Fruit fly (Drosophila melanogaster): ENCODE measurements around the gene Npc2d.

Gene Npc2d

DNA sequence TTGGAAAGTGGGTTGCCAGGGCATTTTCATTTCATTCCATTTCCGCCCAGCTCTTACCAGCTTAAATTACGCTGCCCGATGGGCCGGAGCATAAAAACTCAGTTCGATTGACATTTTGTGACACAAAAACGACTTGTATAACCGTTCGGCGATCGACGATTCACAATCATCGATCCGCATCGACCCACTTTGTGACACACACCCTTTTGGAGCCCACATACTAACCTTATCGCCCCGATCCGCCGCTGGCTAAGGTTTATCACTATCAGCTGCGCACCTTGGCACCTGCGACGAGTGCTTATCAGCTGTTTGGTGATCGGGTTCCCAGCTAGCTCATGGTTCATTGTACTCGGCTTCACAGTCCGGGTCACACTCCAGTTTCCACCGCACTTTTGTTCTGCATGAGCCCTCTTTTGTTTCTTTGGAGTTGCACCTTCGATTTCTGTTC lies 43.5 kb upstream of the Npc2d start:
- TF ChIP-seq CG9876 (GFP tag; optimal IDR thresholded peaks at IDR 0.05) (no peak), CG6854 (GFP tag; optimal IDR thresholded peaks at IDR 0.05) (no peak), Ssrp (tag; optimal IDR thresholded peaks at IDR 0.05) (no peak), Deaf1 (tag; optimal IDR thresholded peaks at IDR 0.05) (peak; percentile 83), da (GFP tag; optimal IDR thresholded peaks at IDR 0.05) (no peak), Nf-YA (GFP tag; IDR thresholded peaks at IDR 0.05) (0 out of 2 replicates have a peak, but pooled peaks have one; percentile 20), CG7271 (tag; optimal IDR thresholded peaks at IDR 0.05) (no peak), zf30C (GFP tag; optimal IDR thresholded peaks at IDR 0.05) (no peak), mirr (GFP tag; optimal IDR thresholded peaks at IDR 0.05) (peak; percentile 82), CG2889 (GFP tag; IDR thresholded peaks at IDR 0.05) (no peak), CG10543 (GFP tag; optimal IDR thresholded peaks at IDR 0.05) (peak; percentile 91), CG12391 (tag; optimal IDR thresholded peaks at IDR 0.05) (no peak), CG14860 (GFP tag; IDR thresholded peaks at IDR 0.05; ENCODE audit: partially characterized antibody) (no peak), CG8290 (GFP tag; optimal IDR thresholded peaks at IDR 0.05) (no peak), CG8290 (tag; optimal IDR thresholded peaks at IDR 0.05) (peak in 1 of 2 experiments; percentile 46), CG6813 (GFP tag; optimal IDR thresholded peaks at IDR 0.05) (peak; percentile 33), chm (GFP tag; IDR thresholded peaks at IDR 0.05) (peak; percentile 62; the same call in 1 of the 2 replicates), Pdp1 (GFP tag; optimal IDR thresholded peaks at IDR 0.05) (peak in 1 of 2 experiments; percentile 98), CG11398 (GFP tag; optimal IDR thresholded peaks at IDR 0.05) (no peak), CG12299 (tag; optimal IDR thresholded peaks at IDR 0.05) (no peak), sd (tag; optimal IDR thresholded peaks at IDR 0.05) (peak; percentile 55), CG12769 (tag; optimal IDR thresholded peaks at IDR 0.05) (peak; percentile 27), gro (GFP tag; optimal IDR thresholded peaks at IDR 0.05) (peak; percentile 9), scrt (GFP tag; optimal IDR thresholded peaks at IDR 0.05) (no peak), caup (GFP tag; optimal IDR thresholded peaks at IDR 0.05; ENCODE audit: severe bottlenecking) (peak; percentile 10), CG17912 (GFP tag; optimal IDR thresholded peaks at IDR 0.05) (no peak), Med (GFP tag) (peak; percentile 79), zen (tag; optimal IDR thresholded peaks at IDR 0.05) (no peak), tll (GFP tag; optimal IDR thresholded peaks at IDR 0.05) (no peak), CG7839 (tag; optimal IDR thresholded peaks at IDR 0.05) (no peak), Lhr (GFP tag; optimal IDR thresholded peaks at IDR 0.05) (no peak), CG18599 (GFP tag; optimal IDR thresholded peaks at IDR 0.05) (peak; percentile 32), CG16779 (GFP tag; IDR thresholded peaks at IDR 0.05) (no peak), nau (GFP tag; optimal IDR thresholded peaks at IDR 0.05) (no peak), pfk (GFP tag; optimal IDR thresholded peaks at IDR 0.05) (no peak), lab (GFP tag; optimal IDR thresholded peaks at IDR 0.05) (peak; percentile 73), Sin3A (optimal IDR thresholded peaks at IDR 0.05) (no peak), CG3995 (GFP tag; optimal IDR thresholded peaks at IDR 0.05) (no peak), CG13296 (GFP tag; optimal IDR thresholded peaks at IDR 0.05) (peak; percentile 34), CG31388 (GFP tag; optimal IDR thresholded peaks at IDR 0.05) (no peak), CG2712 (tag; optimal IDR thresholded peaks at IDR 0.05) (peak; percentile 15), chif (GFP tag; optimal IDR thresholded peaks at IDR 0.05) (no peak), kay (GFP tag; optimal IDR thresholded peaks at IDR 0.05) (no peak), CG34376 (GFP tag; optimal IDR thresholded peaks at IDR 0.05) (peak; percentile 90), gce (GFP tag; IDR thresholded peaks at IDR 0.05) (0 out of 3 replicates have a peak, but pooled peaks have one; percentile 11), CG13287 (GFP tag; IDR thresholded peaks at IDR 0.05; ENCODE audit: partially characterized antibody) (no peak), Opbp (GFP tag; IDR thresholded peaks at IDR 0.05; ENCODE audit: partially characterized antibody) (no peak), twi (tag; optimal IDR thresholded peaks at IDR 0.05) (peak; percentile 23), grau (tag; optimal IDR thresholded peaks at IDR 0.05) (no peak)
